Fruit fly (Drosophila melanogaster) whole organism, embryonic: ENCODE measurements around the gene Pex3.
A peak's percentile ranks its signal among the peaks of the same experiment; 100 is the strongest.

Source experiments
- Atf3 ChIP-seq: fragments of 200-800 bp; sonication (Bioruptor generic); optimal IDR thresholded peaks from 3 replicates; lab custom pipeline; 2016; ENCODE audit warnings: missing biosample characterization, missing genetic modification characterization
- B-H1 ChIP-seq: fragments of 200-800 bp; sonication (Bioruptor generic); IDR thresholded peaks from 3 replicates; pipeline ENCODE4 v1.3.6; 2022; ENCODE audit warnings: missing biosample characterization, missing genetic modification characterization
- CG10543 ChIP-seq: fragments of 200-800 bp; sonication (Bioruptor generic); optimal IDR thresholded peaks from 3 replicates; lab custom pipeline; 2017; ENCODE audit warnings: missing biosample characterization, mild to moderate bottlenecking, missing genetic modification characterization, moderate library complexity
- CG11560 ChIP-seq: fragments of 200-800 bp; sonication (Bioruptor generic); IDR thresholded peaks from 3 replicates; pipeline ENCODE4 v1.3.6; 2022; ENCODE audit warnings: missing biosample characterization, missing genetic modification characterization
- CG12155 ChIP-seq: fragments of 200-800 bp; sonication (Bioruptor generic); optimal IDR thresholded peaks from 3 replicates; lab custom pipeline; 2016; ENCODE audit warnings: missing biosample characterization, missing genetic modification characterization
- CG12299 ChIP-seq: fragments of 200-800 bp; sonication (Bioruptor generic); optimal IDR thresholded peaks from 2 replicates; lab custom pipeline; 2018; ENCODE audit warnings: missing biosample characterization, mild to moderate bottlenecking, missing genetic modification characterization
- CG12391 ChIP-seq: fragments of 200-800 bp; sonication (Bioruptor generic); optimal IDR thresholded peaks from 3 replicates; lab custom pipeline; 2018; ENCODE audit warnings: missing biosample characterization, mild to moderate bottlenecking, missing genetic modification characterization, moderate library complexity
- CG13287 ChIP-seq: fragments of 200-800 bp; sonication (Bioruptor generic); IDR thresholded peaks from 2 replicates; pipeline ENCODE4 v1.3.6; 2022; ENCODE audit warnings: missing biosample characterization, missing genetic modification characterization; ENCODE audit not compliant: partially characterized antibody
- CG15696 ChIP-seq: fragments of 200-800 bp; sonication (Bioruptor generic); optimal IDR thresholded peaks from 2 replicates; lab custom pipeline; 2019; ENCODE audit warnings: missing biosample characterization, mild to moderate bottlenecking, missing genetic modification characterization, moderate library complexity
- CG16815 ChIP-seq: fragments of 200-800 bp; sonication (Bioruptor generic); optimal IDR thresholded peaks from 3 replicates; lab custom pipeline; 2017; ENCODE audit warnings: missing biosample characterization, mild to moderate bottlenecking, missing genetic modification characterization
- CG17359 ChIP-seq: fragments of 200-800 bp; sonication (Bioruptor generic); optimal IDR thresholded peaks from 3 replicates; lab custom pipeline; 2018; ENCODE audit warnings: missing biosample characterization, mild to moderate bottlenecking, missing genetic modification characterization, moderate library complexity
- CG18476 ChIP-seq: fragments of 200-800 bp; sonication (Bioruptor generic); optimal IDR thresholded peaks from 2 replicates; lab custom pipeline; 2016; ENCODE audit warnings: missing biosample characterization, mild to moderate bottlenecking, missing genetic modification characterization
- CG18764 ChIP-seq: fragments of 200-800 bp; sonication (Bioruptor generic); optimal IDR thresholded peaks from 3 replicates; lab custom pipeline; 2016; ENCODE audit warnings: missing biosample characterization, missing genetic modification characterization
- CG2678 ChIP-seq: fragments of 200-800 bp; sonication (Bioruptor generic); optimal IDR thresholded peaks from 3 replicates; lab custom pipeline; 2019; ENCODE audit warnings: missing biosample characterization, mild to moderate bottlenecking, missing genetic modification characterization, moderate library complexity
- CG30020 ChIP-seq: fragments of 200-800 bp; optimal IDR thresholded peaks from 2 replicates; lab custom pipeline; 2019; ENCODE audit warnings: missing biosample characterization, mild to moderate bottlenecking, missing genetic modification characterization, moderate library complexity
- CG34422 ChIP-seq: fragments of 200-800 bp; sonication (Bioruptor generic); IDR thresholded peaks from 3 replicates; pipeline ENCODE4 v1.3.6; 2022; ENCODE audit warnings: missing biosample characterization, missing genetic modification characterization
- CG42726 ChIP-seq: fragments of 200-800 bp; sonication (Bioruptor generic); IDR thresholded peaks from 2 replicates; pipeline ENCODE4 v1.3.6; 2022; ENCODE audit warnings: missing biosample characterization, missing genetic modification characterization; ENCODE audit not compliant: partially characterized antibody
- CG7556 ChIP-seq: fragments of 200-800 bp; sonication (Bioruptor generic); optimal IDR thresholded peaks from 2 replicates; lab custom pipeline; 2017; ENCODE audit warnings: missing biosample characterization, mild to moderate bottlenecking, missing genetic modification characterization
- CG7786 ChIP-seq: fragments of 200-800 bp; sonication (Bioruptor generic); optimal IDR thresholded peaks from 2 replicates; lab custom pipeline; 2016; ENCODE audit warnings: missing biosample characterization, missing genetic modification characterization
- CG8765 ChIP-seq: fragments of 200-800 bp; sonication (Bioruptor generic); IDR thresholded peaks from 2 replicates; pipeline ENCODE4 v1.3.6; 2022; ENCODE audit warnings: missing biosample characterization, missing genetic modification characterization
- CHES-1-like ChIP-seq: fragments of 200-800 bp; sonication (Bioruptor generic); optimal IDR thresholded peaks from 2 replicates; lab custom pipeline; 2016; ENCODE audit warnings: missing biosample characterization, missing genetic modification characterization
- CoRest ChIP-seq: fragments of 200-800 bp; sonication (Bioruptor generic); optimal IDR thresholded peaks from 3 replicates; lab custom pipeline; 2018; ENCODE audit warnings: missing biosample characterization, mild to moderate bottlenecking, missing genetic modification characterization, moderate library complexity
- ERR ChIP-seq: fragments of 200-800 bp; sonication (Bioruptor generic); optimal IDR thresholded peaks from 2 replicates; lab custom pipeline; 2016; ENCODE audit warnings: missing biosample characterization, missing genetic modification characterization
- HLH4C ChIP-seq: fragments of 200-800 bp; sonication (Bioruptor generic); IDR thresholded peaks from 3 replicates; pipeline ENCODE4 v1.3.6; 2022; ENCODE audit warnings: missing biosample characterization, missing genetic modification characterization; ENCODE audit not compliant: partially characterized antibody
- Max ChIP-seq: fragments of 200-800 bp; sonication (Bioruptor generic); optimal IDR thresholded peaks from 2 replicates; lab custom pipeline; 2016; ENCODE audit warnings: missing biosample characterization, mild to moderate bottlenecking, missing genetic modification characterization
- Nf-YC ChIP-seq: fragments of 200-800 bp; optimal IDR thresholded peaks from 3 replicates; lab custom pipeline; 2019; ENCODE audit warnings: missing biosample characterization, mild to moderate bottlenecking, missing genetic modification characterization, moderate library complexity
- Oaz ChIP-seq: fragments of 200-800 bp; sonication (Bioruptor generic); IDR thresholded peaks from 2 replicates; pipeline ENCODE4 v1.3.6; 2022; ENCODE audit warnings: missing biosample characterization, missing genetic modification characterization
- Poxn ChIP-seq: fragments of 200-800 bp; sonication (Bioruptor generic); IDR thresholded peaks from 2 replicates; pipeline ENCODE4 v1.3.6; 2022; ENCODE audit warnings: missing biosample characterization, missing genetic modification characterization
- Scr ChIP-seq: fragments of 200-800 bp; sonication (Bioruptor generic); IDR thresholded peaks from 2 replicates; pipeline ENCODE4 v1.3.6; 2022; ENCODE audit warnings: missing biosample characterization, missing genetic modification characterization; ENCODE audit not compliant: partially characterized antibody
- Side ChIP-seq: fragments of 200-800 bp; sonication (Bioruptor generic); optimal IDR thresholded peaks from 2 replicates; lab custom pipeline; 2016; ENCODE audit warnings: missing biosample characterization, missing genetic modification characterization
- Sry-δ ChIP-seq: fragments of 200-800 bp; sonication (Bioruptor generic); optimal IDR thresholded peaks from 2 replicates; lab custom pipeline; 2016; ENCODE audit warnings: missing biosample characterization, missing genetic modification characterization
- Taf1 ChIP-seq: fragments of 200-800 bp; sonication (Bioruptor generic); IDR thresholded peaks from 2 replicates; pipeline ENCODE4 v1.3.6; 2022; ENCODE audit warnings: missing biosample characterization, missing genetic modification characterization
- Usf ChIP-seq: fragments of 200-800 bp; sonication (Bioruptor generic); optimal IDR thresholded peaks from 2 replicates; lab custom pipeline; 2017; ENCODE audit warnings: missing genotype, missing biosample characterization, missing genetic modification characterization
- Xbp1 ChIP-seq: fragments of 200-800 bp; sonication (Bioruptor generic); optimal IDR thresholded peaks from 3 replicates; lab custom pipeline; 2016; ENCODE audit warnings: missing biosample characterization, mild to moderate bottlenecking, missing genetic modification characterization
- ato ChIP-seq: fragments of 200-800 bp; sonication (Bioruptor generic); IDR thresholded peaks from 2 replicates; pipeline ENCODE4 v1.3.6; 2022; ENCODE audit warnings: missing biosample characterization, missing genetic modification characterization; ENCODE audit not compliant: partially characterized antibody
- dmrt11E ChIP-seq: fragments of 200-800 bp; sonication (Bioruptor generic); optimal IDR thresholded peaks from 3 replicates; lab custom pipeline; 2018; ENCODE audit warnings: missing biosample characterization, mild to moderate bottlenecking, missing genetic modification characterization, moderate library complexity
- dpn ChIP-seq, 2 experiments: fragments of 200-800 bp; sonication (Bioruptor generic); optimal IDR thresholded peaks; 3 replicates each; lab custom pipeline; 2016; ENCODE audit warnings: missing biosample characterization in 2 of 2, missing genetic modification characterization in 2 of 2
- fd102C ChIP-seq: fragments of 200-800 bp; sonication (Bioruptor generic); optimal IDR thresholded peaks from 2 replicates; lab custom pipeline; 2018; ENCODE audit warnings: missing biosample characterization, mild to moderate bottlenecking, missing genetic modification characterization, moderate library complexity
- fd3F ChIP-seq: fragments of 200-800 bp; sonication (Bioruptor generic); optimal IDR thresholded peaks from 2 replicates; lab custom pipeline; 2018; ENCODE audit warnings: missing biosample characterization, mild to moderate bottlenecking, missing genetic modification characterization, moderate library complexity
- gcm2 ChIP-seq: fragments of 200-800 bp; sonication (Bioruptor generic); optimal IDR thresholded peaks from 2 replicates; lab custom pipeline; 2016; ENCODE audit warnings: missing biosample characterization, missing genetic modification characterization
- grau ChIP-seq: fragments of 200-800 bp; optimal IDR thresholded peaks from 3 replicates; lab custom pipeline; 2019; ENCODE audit warnings: missing biosample characterization, mild to moderate bottlenecking, missing genetic modification characterization, moderate library complexity
- gt ChIP-seq: fragments of 200-800 bp; sonication (Bioruptor generic); IDR thresholded peaks from 2 replicates; pipeline ENCODE4 v1.3.6; 2022; ENCODE audit warnings: missing biosample characterization, missing genetic modification characterization
- ken ChIP-seq: fragments of 200-800 bp; sonication (Bioruptor generic); IDR thresholded peaks from 3 replicates; pipeline ENCODE4 v1.3.6; 2022; ENCODE audit warnings: missing biosample characterization, missing genetic modification characterization
- oc ChIP-seq: fragments of 200-800 bp; sonication (Bioruptor generic); optimal IDR thresholded peaks from 2 replicates; lab custom pipeline; 2018; ENCODE audit warnings: missing biosample characterization, mild to moderate bottlenecking, missing genetic modification characterization, moderate library complexity
- pita ChIP-seq: fragments of 200-800 bp; sonication (Bioruptor generic); optimal IDR thresholded peaks from 2 replicates; lab custom pipeline; 2017; ENCODE audit warnings: missing biosample characterization, mild to moderate bottlenecking, missing genetic modification characterization
- rib ChIP-seq: fragments of 200-800 bp; sonication (Bioruptor generic); IDR thresholded peaks from 2 replicates; pipeline ENCODE4 v1.3.6; 2022; ENCODE audit warnings: missing biosample characterization, missing genetic modification characterization
- scrt ChIP-seq: fragments of 200-800 bp; sonication (Bioruptor generic); optimal IDR thresholded peaks from 2 replicates; lab custom pipeline; 2018; ENCODE audit warnings: missing biosample characterization, mild to moderate bottlenecking, missing genetic modification characterization, moderate library complexity
- tio ChIP-seq: fragments of 200-800 bp; sonication (Bioruptor generic); optimal IDR thresholded peaks from 2 replicates; lab custom pipeline; 2017; ENCODE audit warnings: missing biosample characterization, missing genetic modification characterization, inconsistent platforms

Gene Pex3

DNA sequence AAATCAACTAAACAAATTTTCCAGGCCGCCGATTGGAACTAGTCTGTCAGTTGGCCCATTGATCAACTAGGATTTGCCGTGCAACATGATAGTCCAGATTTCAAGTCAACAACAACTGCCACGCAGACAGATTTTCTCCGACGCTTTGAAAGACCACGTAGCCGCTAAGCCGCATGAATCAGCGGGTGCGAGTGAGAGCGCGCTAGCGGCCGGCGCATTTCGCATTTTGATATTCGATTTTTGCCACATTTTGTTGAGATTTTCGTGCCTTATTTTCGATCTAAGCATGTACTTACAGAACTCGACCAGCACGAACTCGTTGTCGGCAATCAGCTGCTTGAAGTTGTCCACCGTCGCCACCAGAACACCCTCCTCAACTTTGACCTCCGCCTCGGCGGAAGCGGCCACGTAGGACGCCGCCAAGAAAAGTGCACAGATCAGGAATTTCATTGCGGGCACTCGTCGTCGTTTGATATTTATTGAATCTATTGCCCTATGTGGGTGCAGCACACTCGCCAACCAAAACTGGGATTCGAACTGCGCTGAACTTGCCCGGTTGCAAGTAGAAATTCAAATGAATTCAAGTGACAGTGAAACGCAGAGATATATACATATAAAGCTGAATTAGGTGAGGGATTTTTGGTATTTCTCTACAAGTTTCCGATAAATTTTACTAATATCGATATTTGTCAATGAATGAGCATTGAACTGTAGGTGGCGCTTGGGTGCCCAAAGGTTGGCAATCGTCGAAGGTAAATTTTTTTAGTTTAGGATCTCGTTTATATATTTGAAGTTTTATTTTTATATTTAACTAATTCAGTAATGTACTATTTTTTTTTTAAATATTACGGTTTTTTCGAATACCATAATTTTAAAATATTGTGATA, 1.9 kb upstream of the Pex3 start, which contains the start of gene Pdi:
Gene Pdi (minus strand): TSS at position 837 of the 887 bp plus-strand sequence.
- peak; percentile 60; the same call in 2 of the 3 replicates for TF ChIP-seq HLH4C (GFP tag; lab: Robert Waterston, UW)
- TF ChIP-seq dmrt11E (tag; lab: Kevin White, UChicago): peak; percentile 19
- no peak for TF ChIP-seq Usf (GFP tag; lab: Kevin White, UChicago)
- TF ChIP-seq CG12299 (tag; lab: Kevin White, UChicago): no peak
- no peak for TF ChIP-seq CG8765 (GFP tag; lab: Robert Waterston, UW)
- peak; percentile 88 for TF ChIP-seq CG13287 (GFP tag; lab: Robert Waterston, UW)
- TF ChIP-seq fd3F (GFP tag; lab: Kevin White, UChicago): no peak
- TF ChIP-seq Nf-YC (tag; lab: Kevin White, UChicago): peak; percentile 36
- no peak for TF ChIP-seq fd102C (GFP tag; lab: Kevin White, UChicago)
- peak; percentile 17 for TF ChIP-seq CG12155
- TF ChIP-seq CG12391 (tag; lab: Kevin White, UChicago): peak; percentile 49
- TF ChIP-seq CoRest: peak; percentile 52
- peak; percentile 54 for TF ChIP-seq ato (GFP tag; lab: Robert Waterston, UW)
- TF ChIP-seq CG18764: no peak
- no peak for TF ChIP-seq ERR
- peak; percentile 53 for TF ChIP-seq grau (tag; lab: Kevin White, UChicago)
- peak; percentile 33 for TF ChIP-seq oc (tag; lab: Kevin White, UChicago)
- TF ChIP-seq Scr (GFP tag; lab: Robert Waterston, UW): peak; percentile 69
- TF ChIP-seq rib (GFP tag; lab: Robert Waterston, UW): 0 out of 2 replicates have a peak, but pooled peaks have one; percentile 46
- TF ChIP-seq CG18476 (GFP tag; lab: Kevin White, UChicago): no peak
- TF ChIP-seq scrt: peak; percentile 0
- peak; percentile 84 for TF ChIP-seq Xbp1 (GFP tag; lab: Kevin White, UChicago)
- TF ChIP-seq Atf3 (GFP tag; lab: Kevin White, UChicago): no peak
- no peak for TF ChIP-seq Max (GFP tag; lab: Kevin White, UChicago)
- TF ChIP-seq Oaz: no peak
- TF ChIP-seq CG16815 (GFP tag; lab: Kevin White, UChicago): no peak
- peak in 1 of 2 experiments; percentile 51 for TF ChIP-seq dpn (GFP tag; optimal IDR thresholded peaks at IDR 0.05; lab: Kevin White, UChicago)
- TF ChIP-seq CHES-1-like (GFP tag; lab: Kevin White, UChicago): no peak
- no peak for TF ChIP-seq tio (GFP tag; lab: Kevin White, UChicago)
- no peak for TF ChIP-seq Taf1 (GFP tag; lab: Robert Waterston, UW)
- TF ChIP-seq Poxn: no peak
- TF ChIP-seq gcm2 (GFP tag; lab: Kevin White, UChicago): peak; percentile 51
- TF ChIP-seq CG7556: no peak
- TF ChIP-seq ken: no peak
- TF ChIP-seq CG17359 (tag; lab: Kevin White, UChicago): peak; percentile 56
- no peak for TF ChIP-seq pita (GFP tag; lab: Kevin White, UChicago)
- no peak for TF ChIP-seq CG7786 (GFP tag; lab: Kevin White, UChicago)
- TF ChIP-seq CG30020 (tag; lab: Kevin White, UChicago): peak; percentile 53
- TF ChIP-seq Side (GFP tag; lab: Kevin White, UChicago): peak; percentile 49
- no peak; the same call in 2 of the 3 replicates for TF ChIP-seq CG11560
- peak; percentile 78; the same call in 1 of the 3 replicates for TF ChIP-seq CG34422 (GFP tag; lab: Robert Waterston, UW)
- TF ChIP-seq gt (GFP tag; lab: Robert Waterston, UW): no peak
- peak; percentile 70 for TF ChIP-seq CG42726 (GFP tag; lab: Robert Waterston, UW)
- TF ChIP-seq B-H1: no peak
- TF ChIP-seq Sry-δ (GFP tag; lab: Kevin White, UChicago): peak; percentile 80
- TF ChIP-seq CG15696: peak; percentile 43
- TF ChIP-seq CG10543 (GFP tag; lab: Kevin White, UChicago): no peak
- TF ChIP-seq CG2678 (tag; lab: Kevin White, UChicago): peak; percentile 21
